Worm (Caenorhabditis elegans): ENCODE results near the gene fan-1.

- TF ChIP-seq zfp-3 (GFP tag; conservative IDR thresholded peaks at IDR 0.05) (no peak), ceh-32 (tag; optimal IDR thresholded peaks at IDR 0.05; ENCODE audit: poor library complexity) (no peak), rbr-2 (tag; optimal IDR thresholded peaks at IDR 0.05) (no peak)
Observed at ce11 chrIV:6502725-6503124, 45.8 kb upstream of the fan-1 start.

All from whole organism, L4 larva.